Worm (Caenorhabditis elegans) whole organism, early embryonic: ENCODE measurements around the gene srv-8.

Experiments used
- B0310.2 ChIP-seq: sonication (generic microtip); optimal IDR thresholded peaks from 2 replicates; lab custom pipeline; 2016; ENCODE audit warnings: mild to moderate bottlenecking, missing genetic modification characterization, missing compliant biosample characterization
- F13C5.2 ChIP-seq: sonication (generic microtip); optimal IDR thresholded peaks from 2 replicates; lab custom pipeline; 2017; ENCODE audit warnings: mild to moderate bottlenecking, missing genetic modification characterization, inconsistent platforms, missing compliant biosample characterization
- aly-1 ChIP-seq: sonication (generic microtip); optimal IDR thresholded peaks from 2 replicates; lab custom pipeline; 2016; ENCODE audit warnings: missing genetic modification characterization, missing compliant biosample characterization
- ama-1 ChIP-seq: fragments of 150-350 bp; optimal IDR thresholded peaks from 2 replicates; lab custom pipeline; 2014
- ceh-13 ChIP-seq: fragments of 200-800 bp; sonication (Bioruptor generic); optimal IDR thresholded peaks from 2 replicates; lab custom pipeline; 2018; ENCODE audit warnings: mild to moderate bottlenecking, missing genetic modification characterization, missing compliant biosample characterization
- ceh-36 ChIP-seq: sonication (generic microtip); optimal IDR thresholded peaks from 2 replicates; lab custom pipeline; 2016; ENCODE audit warnings: missing genetic modification characterization, inconsistent platforms, missing compliant biosample characterization
- ets-7 ChIP-seq: sonication (generic microtip); optimal IDR thresholded peaks from 2 replicates; lab custom pipeline; 2016; ENCODE audit warnings: missing genotype, missing genetic modification characterization, missing compliant biosample characterization
- hmbx-1 ChIP-seq: sonication (generic microtip); optimal IDR thresholded peaks from 2 replicates; lab custom pipeline; 2016; ENCODE audit warnings: mild to moderate bottlenecking, missing genetic modification characterization, missing compliant biosample characterization
- hmg-4 ChIP-seq: fragments of 200-800 bp; sonication (Bioruptor generic); optimal IDR thresholded peaks from 2 replicates; lab custom pipeline; 2018; ENCODE audit warnings: mild to moderate bottlenecking, missing genetic modification characterization, missing compliant biosample characterization
- hnd-1 ChIP-seq: sonication (generic microtip); optimal IDR thresholded peaks from 2 replicates; lab custom pipeline; 2016; ENCODE audit warnings: missing genetic modification characterization, missing compliant biosample characterization
- pes-1 ChIP-seq: fragments of 200-800 bp; sonication (Bioruptor generic); IDR thresholded peaks from 2 replicates; pipeline ENCODE4 v1.3.6; 2022; ENCODE audit warnings: missing genetic modification reagents, missing genetic modification characterization, missing compliant biosample characterization
- scrt-1 ChIP-seq: fragments of 200-800 bp; sonication (Bioruptor generic); IDR thresholded peaks from 2 replicates; pipeline ENCODE4 v1.3.6; 2022; ENCODE audit warnings: missing genetic modification characterization, missing compliant biosample characterization
- sea-1 ChIP-seq: fragments of 200-800 bp; sonication (Bioruptor generic); conservative IDR thresholded peaks from 2 replicates; pipeline ENCODE4 v1.3.6; 2022; ENCODE audit warnings: missing genetic modification characterization, missing compliant biosample characterization
- tbx-11 ChIP-seq: fragments of 200-800 bp; sonication (Bioruptor generic); IDR thresholded peaks from 2 replicates; pipeline ENCODE4 v1.3.6; 2022; ENCODE audit warnings: missing genetic modification characterization, missing compliant biosample characterization
- tbx-37 ChIP-seq: fragments of 200-800 bp; sonication (Bioruptor generic); conservative IDR thresholded peaks from 2 replicates; pipeline ENCODE4 v1.3.6; 2022; ENCODE audit warnings: missing genetic modification reagents, missing genetic modification characterization, missing compliant biosample characterization
- tra-4 ChIP-seq: sonication (generic microtip); optimal IDR thresholded peaks from 2 replicates; lab custom pipeline; 2017; ENCODE audit warnings: missing genetic modification characterization, missing compliant biosample characterization

Gene srv-8

DNA sequence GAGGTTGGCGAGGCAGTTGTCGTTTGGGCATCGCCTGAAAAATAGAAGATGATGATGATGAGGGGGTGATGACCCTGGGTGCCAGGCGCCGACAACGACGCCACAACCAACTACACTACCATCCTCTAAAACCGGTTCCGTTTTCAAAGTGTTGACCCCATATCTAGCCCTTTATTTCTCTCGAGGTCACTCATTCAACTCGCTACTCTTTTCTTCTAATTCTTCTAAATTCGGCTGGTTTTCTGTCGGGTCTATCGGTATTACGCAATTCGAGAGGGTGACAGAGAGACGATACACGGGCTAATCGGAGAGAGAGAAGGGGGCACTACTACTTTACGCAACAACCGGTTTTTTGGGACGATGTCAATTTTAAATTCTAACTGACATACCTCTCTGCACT lies 49.2 kb downstream of the srv-8 start:
- no peak for TF ChIP-seq F13C5.2 (tag; lab: Kevin White, UChicago)
- TF ChIP-seq tbx-11 (GFP tag; lab: Robert Waterston, UW), result no peak
- no peak for TF ChIP-seq tbx-37 (GFP tag; lab: Robert Waterston, UW)
- no peak for TF ChIP-seq hmg-4
- no peak for TF ChIP-seq sea-1 (GFP tag; lab: Robert Waterston, UW)
- TF ChIP-seq hnd-1, result no peak

ce11 chrV:13370265-13370664 lies 50.3 kb downstream of the srv-8 start:
- TF ChIP-seq tbx-37 (GFP tag; lab: Robert Waterston, UW) (no peak), sea-1 (GFP tag; lab: Robert Waterston, UW) (no peak), ets-7 (tag; lab: Kevin White, UChicago) (no peak), scrt-1 (GFP tag; lab: Robert Waterston, UW) (no peak), hnd-1 (no peak), hmbx-1 (tag; lab: Kevin White, UChicago) (no peak), tbx-11 (GFP tag; lab: Robert Waterston, UW) (no peak)

DNA sequence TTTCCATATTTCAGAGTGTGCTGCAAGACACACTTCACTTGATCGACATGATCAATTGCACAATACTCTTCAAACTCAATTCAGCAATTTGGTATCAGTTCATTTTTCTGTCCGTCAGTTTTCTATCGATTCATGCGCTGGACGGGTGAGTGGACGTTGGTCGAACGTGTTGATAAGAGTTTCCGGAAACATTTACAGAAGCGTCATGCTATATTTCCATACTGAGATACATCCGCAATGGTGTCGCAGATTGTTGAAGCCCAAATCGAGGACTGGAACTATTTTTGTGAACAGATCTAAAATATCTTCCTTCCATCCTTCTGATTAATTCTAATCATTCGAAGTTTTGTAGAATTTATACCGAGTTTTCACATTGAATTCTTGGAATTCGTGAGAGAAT lies 50.9 kb downstream of the srv-8 start:
- TF ChIP-seq hmbx-1 (tag; lab: Kevin White, UChicago) (no peak), tbx-37 (GFP tag; lab: Robert Waterston, UW) (no peak), tra-4 (tag; lab: Kevin White, UChicago) (no peak), aly-1 (tag; lab: Kevin White, UChicago) (no peak), hmg-4 (no peak), scrt-1 (GFP tag; lab: Robert Waterston, UW) (no peak), ama-1 (lab: Kevin White, UChicago) (no peak), tbx-11 (GFP tag; lab: Robert Waterston, UW) (no peak), sea-1 (GFP tag; lab: Robert Waterston, UW) (no peak), ceh-36 (tag; lab: Kevin White, UChicago) (no peak), F13C5.2 (tag; lab: Kevin White, UChicago) (no peak), ceh-13 (no peak), pes-1 (GFP tag; lab: Robert Waterston, UW) (no peak), B0310.2 (tag; lab: Kevin White, UChicago) (no peak)
